Worm (Caenorhabditis elegans): ENCODE measurements around the gene acdh-11.

Gene acdh-11

ce11 chrIII:10521219-10521618 is 44.8 kb upstream of the acdh-11 start:
- TF ChIP-seq ama-1 (optimal IDR thresholded peaks at IDR 0.05) (no peak), ceh-16 (tag; optimal IDR thresholded peaks at IDR 0.05) (no peak), nhr-6 (tag; optimal IDR thresholded peaks at IDR 0.05) (no peak)

DNA sequence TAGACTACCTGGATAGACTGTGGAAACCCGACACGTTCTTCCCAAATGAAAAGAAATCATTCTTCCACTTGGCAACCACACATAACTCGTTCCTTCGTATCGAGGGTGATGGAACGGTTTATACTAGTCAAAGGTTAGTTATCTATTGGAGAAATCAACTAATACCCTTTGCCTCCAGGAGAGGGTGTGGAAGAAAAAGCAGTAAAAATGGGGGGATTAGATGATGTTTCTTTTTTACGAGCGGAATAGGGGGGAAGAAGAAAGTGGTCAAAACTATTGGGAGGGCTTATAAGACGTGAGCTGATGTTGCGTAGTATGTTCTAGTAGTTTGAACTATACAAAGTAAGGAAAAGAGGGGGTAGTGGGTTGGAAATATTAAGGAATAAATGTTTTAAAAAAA is 43.0 kb upstream of the acdh-11 start:
- TF ChIP-seq ama-1 (optimal IDR thresholded peaks at IDR 0.05), result no peak
- TF ChIP-seq unc-55 (GFP tag; optimal IDR thresholded peaks at IDR 0.05), result peak; percentile 75
- TF ChIP-seq mab-5 (tag; optimal IDR thresholded peaks at IDR 0.05), result peak; percentile 72

- TF ChIP-seq nhr-77 (tag; optimal IDR thresholded peaks at IDR 0.05) (no peak), snpc-4 (tag; optimal IDR thresholded peaks at IDR 0.05) (peak; percentile 35)
Measured at ce11 chrIII:10524823-10525222, 41.2 kb upstream of the acdh-11 start.

DNA sequence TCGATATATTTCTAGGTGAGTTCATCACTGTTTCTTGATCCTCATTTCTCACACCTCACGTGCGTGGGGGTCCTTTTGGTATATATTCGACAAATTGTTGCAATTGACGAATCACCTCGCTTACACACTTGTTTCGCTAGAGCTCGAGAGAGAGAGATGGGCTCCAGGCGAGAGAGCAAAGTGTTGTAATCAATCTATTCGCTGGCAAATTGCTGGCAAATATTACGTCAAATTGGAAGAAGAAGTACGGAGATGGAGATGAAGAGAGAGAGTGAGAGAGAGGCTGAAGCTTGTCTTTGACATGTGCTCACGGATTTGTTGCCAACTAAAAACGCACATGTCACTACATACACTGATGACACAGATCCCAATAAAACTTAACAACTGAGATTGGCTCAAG is 40.1 kb upstream of the acdh-11 start:
- TF ChIP-seq nhr-129 (tag; optimal IDR thresholded peaks at IDR 0.05) (peak; percentile 72), ztf-4 (tag; optimal IDR thresholded peaks at IDR 0.05) (peak; percentile 30), lsy-2 (tag; optimal IDR thresholded peaks at IDR 0.05) (peak in 1 of 2 experiments; percentile 45), F13H6.1 (tag; optimal IDR thresholded peaks at IDR 0.05) (peak; percentile 31), nhr-12 (tag; optimal IDR thresholded peaks at IDR 0.05) (no peak), nhr-237 (tag; optimal IDR thresholded peaks at IDR 0.05) (no peak)

ce11 chrIII:10527446-10527845 is 38.6 kb upstream of the acdh-11 start:
- TF ChIP-seq nhr-129 (tag; optimal IDR thresholded peaks at IDR 0.05) (no peak), blmp-1 (tag; optimal IDR thresholded peaks at IDR 0.05; ENCODE audit: insufficient read depth) (no peak), sma-3 (GFP tag; optimal IDR thresholded peaks at IDR 0.05) (no peak), egl-27 (tag; optimal IDR thresholded peaks at IDR 0.05) (no peak), sma-9 (GFP tag; optimal IDR thresholded peaks at IDR 0.05) (no peak), sma-9 (tag; optimal IDR thresholded peaks at IDR 0.05) (no peak), nhr-12 (tag; optimal IDR thresholded peaks at IDR 0.05) (no peak), sem-4 (tag; optimal IDR thresholded peaks at IDR 0.05) (no peak), nhr-10 (tag; optimal IDR thresholded peaks at IDR 0.05) (no peak), ztf-4 (tag; optimal IDR thresholded peaks at IDR 0.05) (no peak), nhr-6 (tag; optimal IDR thresholded peaks at IDR 0.05) (no peak), elt-1 (tag; optimal IDR thresholded peaks at IDR 0.05) (no peak), zag-1 (tag; optimal IDR thresholded peaks at IDR 0.05) (no peak), ztf-1 (GFP tag; conservative IDR thresholded peaks at IDR 0.05) (no peak), skn-1 (tag; optimal IDR thresholded peaks at IDR 0.05) (no peak), lin-13 (GFP tag; optimal IDR thresholded peaks at IDR 0.05) (no peak)

DNA sequence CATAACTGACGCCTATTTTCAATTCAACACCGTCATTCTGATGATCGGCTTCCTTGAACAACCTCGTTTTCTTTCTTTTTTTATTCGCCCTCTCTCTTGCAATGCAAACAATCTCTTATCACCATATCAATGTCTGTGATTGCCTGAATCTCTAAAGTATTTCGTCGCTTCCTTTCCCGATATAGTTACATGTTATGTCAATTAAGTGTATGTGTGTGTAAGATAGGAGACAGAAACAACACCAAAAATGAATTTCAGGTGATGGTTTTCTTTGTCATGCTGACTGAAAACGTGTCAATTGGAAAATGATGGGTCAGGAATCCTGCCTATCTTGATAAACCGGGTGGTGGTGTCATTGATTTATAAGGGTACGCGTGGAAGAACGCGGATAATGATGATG is 32.7 kb upstream of the acdh-11 start:
- TF ChIP-seq snpc-4 (tag; optimal IDR thresholded peaks at IDR 0.05) (no peak), crh-2 (tag; optimal IDR thresholded peaks at IDR 0.05) (peak; percentile 86), lsy-2 (tag; optimal IDR thresholded peaks at IDR 0.05) (no peak), C34F6.9 (tag; optimal IDR thresholded peaks at IDR 0.05) (no peak), ceh-16 (tag; optimal IDR thresholded peaks at IDR 0.05) (no peak), nhr-11 (tag; optimal IDR thresholded peaks at IDR 0.05) (no peak), blmp-1 (tag; optimal IDR thresholded peaks at IDR 0.05; ENCODE audit: insufficient read depth) (peak; percentile 6), nhr-12 (tag; optimal IDR thresholded peaks at IDR 0.05) (no peak), sma-9 (GFP tag; optimal IDR thresholded peaks at IDR 0.05) (peak; percentile 67), sma-9 (tag; optimal IDR thresholded peaks at IDR 0.05) (no peak), sem-4 (tag; optimal IDR thresholded peaks at IDR 0.05) (no peak), alr-1 (tag; optimal IDR thresholded peaks at IDR 0.05) (no peak), F13H6.1 (tag; optimal IDR thresholded peaks at IDR 0.05) (peak; percentile 19), nhr-25 (tag; optimal IDR thresholded peaks at IDR 0.05) (peak; percentile 27), gmeb-1 (tag; optimal IDR thresholded peaks at IDR 0.05) (peak; percentile 57), nhr-21 (tag; optimal IDR thresholded peaks at IDR 0.05) (peak; percentile 67), aly-2 (tag; optimal IDR thresholded peaks at IDR 0.05) (no peak), fos-1 (tag; optimal IDR thresholded peaks at IDR 0.05) (peak; percentile 96), lin-13 (GFP tag; optimal IDR thresholded peaks at IDR 0.05) (no peak), nhr-129 (tag; optimal IDR thresholded peaks at IDR 0.05) (peak; percentile 75), ama-1 (optimal IDR thresholded peaks at IDR 0.05) (no peak), nhr-6 (tag; optimal IDR thresholded peaks at IDR 0.05) (no peak), unc-39 (tag; optimal IDR thresholded peaks at IDR 0.05) (no peak), sma-3 (GFP tag; optimal IDR thresholded peaks at IDR 0.05) (peak; percentile 55)

Data from whole organism, L2 larva.